Fruit fly (Drosophila melanogaster) whole organism, embryonic: ENCODE data around the gene CG13631.
A peak's percentile ranks its signal among the peaks of the same experiment; 100 is the strongest.

ENCODE experiments used
- Atf-2 ChIP-seq: fragments of 200-800 bp; sonication (Bioruptor generic); optimal IDR thresholded peaks from 2 replicates; lab custom pipeline; 2016; ENCODE audit warnings: missing biosample characterization, missing genetic modification characterization
- Bteb2 ChIP-seq: fragments of 200-800 bp; sonication (Bioruptor generic); optimal IDR thresholded peaks from 2 replicates; lab custom pipeline; 2016; ENCODE audit warnings: missing biosample characterization, missing genetic modification characterization
- CG10543 ChIP-seq: fragments of 200-800 bp; sonication (Bioruptor generic); optimal IDR thresholded peaks from 3 replicates; lab custom pipeline; 2017; ENCODE audit warnings: missing biosample characterization, mild to moderate bottlenecking, missing genetic modification characterization, moderate library complexity
- CG12744 ChIP-seq: fragments of 200-800 bp; sonication (Bioruptor generic); optimal IDR thresholded peaks from 2 replicates; lab custom pipeline; 2016; ENCODE audit warnings: missing biosample characterization, missing genetic modification characterization
- CG13894 ChIP-seq: fragments of 200-800 bp; sonication (Bioruptor generic); optimal IDR thresholded peaks from 3 replicates; lab custom pipeline; 2018; ENCODE audit warnings: missing biosample characterization, mild to moderate bottlenecking, missing genetic modification characterization, moderate library complexity
- CG14014 ChIP-seq: fragments of 200-800 bp; sonication (Bioruptor generic); IDR thresholded peaks from 2 replicates; pipeline ENCODE4 v1.3.6; 2022; ENCODE audit warnings: missing biosample characterization, missing genetic modification characterization
- CG1529 ChIP-seq: fragments of 200-800 bp; sonication (Bioruptor generic); optimal IDR thresholded peaks from 3 replicates; lab custom pipeline; 2018; ENCODE audit warnings: missing biosample characterization, missing genetic modification characterization
- CG15479 ChIP-seq: fragments of 200-800 bp; sonication (Bioruptor generic); optimal IDR thresholded peaks from 3 replicates; lab custom pipeline; 2019; ENCODE audit warnings: missing biosample characterization, mild to moderate bottlenecking, missing genetic modification characterization, moderate library complexity
- CG15601 ChIP-seq: fragments of 200-800 bp; sonication (Bioruptor generic); optimal IDR thresholded peaks from 3 replicates; lab custom pipeline; 2019; ENCODE audit warnings: missing biosample characterization, mild to moderate bottlenecking, missing genetic modification characterization, moderate library complexity
- CG15696 ChIP-seq: fragments of 200-800 bp; sonication (Bioruptor generic); optimal IDR thresholded peaks from 2 replicates; lab custom pipeline; 2019; ENCODE audit warnings: missing biosample characterization, mild to moderate bottlenecking, missing genetic modification characterization, moderate library complexity
- CG1647 ChIP-seq: fragments of 200-800 bp; sonication (Bioruptor generic); optimal IDR thresholded peaks from 3 replicates; lab custom pipeline; 2016; ENCODE audit warnings: missing biosample characterization, missing genetic modification characterization
- CG16779 ChIP-seq: fragments of 200-800 bp; sonication (Bioruptor generic); IDR thresholded peaks from 2 replicates; pipeline ENCODE4 v1.3.6; 2022; ENCODE audit warnings: missing biosample characterization, missing genetic modification characterization
- CG16813 ChIP-seq: fragments of 200-800 bp; sonication (Bioruptor generic); IDR thresholded peaks from 3 replicates; pipeline ENCODE4 v1.3.6; 2022; ENCODE audit warnings: missing biosample characterization, missing genetic modification characterization; ENCODE audit not compliant: partially characterized antibody
- CG17186 ChIP-seq: fragments of 200-800 bp; sonication (Bioruptor generic); optimal IDR thresholded peaks from 3 replicates; lab custom pipeline; 2017; ENCODE audit warnings: missing biosample characterization, missing genetic modification reagents, missing genetic modification characterization
- CG17385 ChIP-seq: fragments of 200-800 bp; sonication (Bioruptor generic); optimal IDR thresholded peaks from 3 replicates; lab custom pipeline; 2018; ENCODE audit warnings: missing biosample characterization, mild to moderate bottlenecking, missing genetic modification characterization
- CG2120 ChIP-seq: fragments of 200-800 bp; sonication (Bioruptor generic); optimal IDR thresholded peaks from 3 replicates; lab custom pipeline; 2016; ENCODE audit warnings: missing biosample characterization, missing genetic modification characterization
- CG2678 ChIP-seq: fragments of 200-800 bp; sonication (Bioruptor generic); optimal IDR thresholded peaks from 3 replicates; lab custom pipeline; 2019; ENCODE audit warnings: missing biosample characterization, mild to moderate bottlenecking, missing genetic modification characterization, moderate library complexity
- CG3726 ChIP-seq: fragments of 200-800 bp; sonication (Bioruptor generic); IDR thresholded peaks from 3 replicates; pipeline ENCODE4, ENCODE4 v1.3.6; 2022; ENCODE audit warnings: missing biosample characterization, missing genetic modification characterization
- CG3838 ChIP-seq: fragments of 200-800 bp; sonication (Bioruptor generic); optimal IDR thresholded peaks from 3 replicates; lab custom pipeline; 2016; ENCODE audit warnings: missing biosample characterization, missing genetic modification characterization
- CG6813 ChIP-seq: fragments of 200-800 bp; sonication (Bioruptor generic); optimal IDR thresholded peaks from 2 replicates; lab custom pipeline; 2017; ENCODE audit warnings: missing biosample characterization, missing genetic modification characterization, mild to moderate bottlenecking, moderate library complexity, missing genetic modification reagents
- CG7372 ChIP-seq: fragments of 200-800 bp; sonication (Bioruptor generic); IDR thresholded peaks from 2 replicates; pipeline ENCODE4 v1.3.6; 2022; ENCODE audit warnings: missing biosample characterization, missing genetic modification characterization
- D19B ChIP-seq: fragments of 200-800 bp; sonication (Bioruptor generic); optimal IDR thresholded peaks from 2 replicates; lab custom pipeline; 2017; ENCODE audit warnings: missing biosample characterization, mild to moderate bottlenecking, missing genetic modification characterization
- Dbx ChIP-seq: fragments of 200-800 bp; sonication (Bioruptor generic); IDR thresholded peaks from 3 replicates; pipeline ENCODE4 v1.3.6; 2022; ENCODE audit warnings: missing biosample characterization, missing genetic modification characterization
- Dip2 ChIP-seq: fragments of 200-800 bp; sonication (Bioruptor generic); IDR thresholded peaks from 2 replicates; pipeline ENCODE4 v1.3.6; 2022; ENCODE audit warnings: missing biosample characterization, missing genetic modification characterization
- Dref ChIP-seq: fragments of 200-800 bp; sonication (Bioruptor generic); IDR thresholded peaks from 2 replicates; pipeline ENCODE4 v1.3.6; 2022; ENCODE audit warnings: missing biosample characterization, missing genetic modification characterization
- Eip74EF ChIP-seq, 2 experiments: fragments of 200-800 bp in 1 of 2; fragments of >200 bp in 1 of 2; sonication (Bioruptor generic) in 1 of 2; optimal IDR thresholded peaks; 2 replicates each; lab custom pipeline; 2017 to 2019; ENCODE audit warnings: missing biosample characterization in 2 of 2, missing genetic modification characterization in 2 of 2, mild to moderate bottlenecking in 1 of 2, moderate library complexity in 1 of 2
- HLH3B ChIP-seq: fragments of 200-800 bp; sonication (Bioruptor generic); IDR thresholded peaks from 2 replicates; pipeline ENCODE4 v1.3.6; 2022; ENCODE audit warnings: missing biosample characterization, missing genetic modification characterization
- Nf-YA ChIP-seq: fragments of 200-800 bp; sonication (Bioruptor generic); IDR thresholded peaks from 2 replicates; pipeline ENCODE4 v1.3.6; 2022; ENCODE audit warnings: missing biosample characterization, missing genetic modification characterization
- Optix ChIP-seq: fragments of 200-800 bp; sonication (Bioruptor generic); IDR thresholded peaks from 3 replicates; pipeline ENCODE4 v1.3.6; 2022; ENCODE audit warnings: missing biosample characterization, missing genetic modification characterization
- Ptx1 ChIP-seq: fragments of 200-800 bp; sonication (Bioruptor generic); IDR thresholded peaks from 2 replicates; pipeline ENCODE4 v1.3.6; 2022; ENCODE audit warnings: missing biosample characterization, missing genetic modification characterization
- Scr ChIP-seq: fragments of 200-800 bp; sonication (Bioruptor generic); IDR thresholded peaks from 2 replicates; pipeline ENCODE4 v1.3.6; 2022; ENCODE audit warnings: missing biosample characterization, missing genetic modification characterization; ENCODE audit not compliant: partially characterized antibody
- bowl ChIP-seq: fragments of 200-800 bp; sonication (Bioruptor generic); IDR thresholded peaks from 2 replicates; pipeline ENCODE4 v1.3.6; 2022; ENCODE audit warnings: missing biosample characterization, missing genetic modification characterization
- cato ChIP-seq: fragments of 200-800 bp; sonication (Bioruptor generic); optimal IDR thresholded peaks from 2 replicates; lab custom pipeline; 2016; ENCODE audit warnings: missing biosample characterization, missing genetic modification characterization, borderline replicate concordance
- fd96Cb ChIP-seq: fragments of 200-800 bp; sonication (Bioruptor generic); optimal IDR thresholded peaks from 2 replicates; lab custom pipeline; 2018; ENCODE audit warnings: missing biosample characterization, mild to moderate bottlenecking, missing genetic modification characterization, moderate library complexity
- gfzf ChIP-seq: fragments of 200-800 bp; sonication (Bioruptor generic); optimal IDR thresholded peaks from 2 replicates; lab custom pipeline; 2016; ENCODE audit warnings: missing biosample characterization, mild to moderate bottlenecking, missing genetic modification characterization, moderate library complexity
- grn ChIP-seq: fragments of 200-800 bp; sonication (Bioruptor generic); optimal IDR thresholded peaks from 3 replicates; lab custom pipeline; 2017; ENCODE audit warnings: missing biosample characterization, missing genetic modification characterization
- gro ChIP-seq: fragments of 200-800 bp; sonication (Bioruptor generic); optimal IDR thresholded peaks from 2 replicates; lab custom pipeline; 2016; ENCODE audit warnings: missing biosample characterization, missing genetic modification characterization
- kah ChIP-seq: fragments of 200-800 bp; sonication (Bioruptor generic); optimal IDR thresholded peaks from 2 replicates; lab custom pipeline; 2018; ENCODE audit warnings: missing biosample characterization, mild to moderate bottlenecking, missing genetic modification characterization
- org-1 ChIP-seq: fragments of 200-800 bp; sonication (Bioruptor generic); optimal IDR thresholded peaks from 2 replicates; lab custom pipeline; 2017; ENCODE audit warnings: missing biosample characterization, missing genetic modification characterization
- pb ChIP-seq: fragments of 200-800 bp; sonication (Bioruptor generic); optimal IDR thresholded peaks from 3 replicates; lab custom pipeline; 2016; ENCODE audit warnings: missing biosample characterization, missing genetic modification characterization
- phol ChIP-seq: fragments of 200-800 bp; sonication (Bioruptor generic); optimal IDR thresholded peaks from 3 replicates; lab custom pipeline; 2018; ENCODE audit warnings: missing biosample characterization, mild to moderate bottlenecking, missing genetic modification characterization, moderate library complexity
- so ChIP-seq: fragments of 200-800 bp; sonication (Bioruptor generic); IDR thresholded peaks from 3 replicates; pipeline ENCODE4 v1.3.6; 2022; ENCODE audit warnings: missing biosample characterization, missing genetic modification characterization
- sob ChIP-seq: fragments of 200-800 bp; sonication (Bioruptor generic); IDR thresholded peaks from 2 replicates; pipeline ENCODE4 v1.3.6; 2022; ENCODE audit warnings: missing biosample characterization, missing genetic modification characterization
- sqz ChIP-seq: fragments of 200-800 bp; sonication (Bioruptor generic); optimal IDR thresholded peaks from 3 replicates; lab custom pipeline; 2018; ENCODE audit warnings: missing biosample characterization, mild to moderate bottlenecking, missing genetic modification characterization
- tgo ChIP-seq: fragments of 200-800 bp; sonication (Bioruptor generic); IDR thresholded peaks from 3 replicates; pipeline ENCODE4 v1.3.6; 2022; ENCODE audit warnings: missing biosample characterization, missing genetic modification characterization
- wdn ChIP-seq: fragments of 200-800 bp; sonication (Bioruptor generic); IDR thresholded peaks from 2 replicates; pipeline ENCODE4 v1.3.6; 2022; ENCODE audit warnings: missing biosample characterization, missing genetic modification characterization
- z ChIP-seq: fragments of 200-800 bp; sonication (Bioruptor generic); IDR thresholded peaks from 3 replicates; pipeline ENCODE4 v1.3.6; 2022; ENCODE audit warnings: missing biosample characterization, missing genetic modification characterization
- zen ChIP-seq: fragments of 200-800 bp; sonication (Bioruptor generic); optimal IDR thresholded peaks from 3 replicates; lab custom pipeline; 2018; ENCODE audit warnings: missing biosample characterization, mild to moderate bottlenecking, missing genetic modification characterization, moderate library complexity

The CG13631 gene

DNA sequence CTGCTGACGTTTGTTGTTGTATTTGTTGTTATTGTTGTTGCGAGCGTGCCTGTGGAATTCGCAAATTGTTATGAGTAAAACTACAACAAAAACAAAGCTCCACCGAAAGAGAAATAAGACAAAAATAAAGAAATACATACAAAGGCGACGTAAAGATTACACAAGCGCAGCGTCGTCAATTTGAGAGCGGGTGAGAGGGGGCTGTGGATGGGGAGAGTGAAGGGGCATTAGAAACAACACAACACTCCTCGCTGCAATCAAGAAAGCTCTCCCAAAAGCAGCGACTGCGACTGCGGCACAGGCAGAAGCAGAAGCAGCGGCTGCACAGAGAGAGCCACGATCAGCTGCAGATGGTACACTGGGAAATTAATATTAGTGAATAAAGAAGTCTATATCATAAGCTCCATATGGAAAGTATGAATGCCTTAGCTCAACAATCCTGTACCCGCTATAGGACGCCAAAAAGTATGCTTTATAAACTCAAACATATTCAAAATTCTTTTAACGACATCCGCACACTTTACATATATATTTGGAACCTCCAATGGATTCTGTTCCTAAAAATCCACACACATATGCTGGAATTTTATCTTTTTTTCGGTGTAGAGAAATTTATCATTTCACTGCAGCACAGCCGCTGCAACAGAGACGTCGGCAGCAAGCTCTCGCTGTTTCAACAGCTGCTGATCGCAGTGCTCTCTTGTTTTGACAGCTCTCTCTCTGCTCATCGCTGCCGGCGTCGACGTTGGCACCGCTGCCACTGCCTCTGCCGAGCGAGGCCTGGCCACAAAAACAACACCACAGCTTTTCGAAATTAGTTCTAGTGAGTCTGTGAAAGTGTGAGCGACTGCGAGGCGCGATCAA, at the start of gene CG13631:
Gene CG13631 (plus strand): TSS at position 814 of the 864 bp plus-strand sequence.
- TF ChIP-seq phol (tag; lab: Kevin White, UChicago) (peak; percentile 98), kah (peak; percentile 86), sqz (GFP tag; lab: Kevin White, UChicago) (peak; percentile 92), CG17385 (GFP tag; lab: Kevin White, UChicago) (peak; percentile 89), CG7372 (GFP tag; lab: Robert Waterston, UW) (peak; percentile 83), CG1529 (GFP tag; lab: Kevin White, UChicago) (peak; percentile 98), Atf-2 (peak; percentile 96), Bteb2 (GFP tag; lab: Kevin White, UChicago) (peak; percentile 85), cato (peak; percentile 96), Optix (GFP tag; lab: Robert Waterston, UW) (peak; percentile 95), CG15601 (tag; lab: Kevin White, UChicago) (peak; percentile 97), HLH3B (peak; percentile 95), Nf-YA (GFP tag; lab: Robert Waterston, UW) (peak; percentile 88), CG17186 (GFP tag; lab: Kevin White, UChicago) (peak; percentile 90), pb (peak; percentile 92), CG16813 (no peak), Dref (no peak), Eip74EF (GFP tag; optimal IDR thresholded peaks at IDR 0.05; lab: Kevin White, UChicago) (peak in 1 of 2 experiments; percentile 96), CG15479 (no peak), so (GFP tag; lab: Robert Waterston, UW) (peak; percentile 92), CG6813 (peak; percentile 83), bowl (GFP tag; lab: Robert Waterston, UW) (peak; percentile 23; the same call in 1 of the 2 replicates), Ptx1 (GFP tag; lab: Robert Waterston, UW) (peak; percentile 94), z (no peak; the same call in 2 of the 3 replicates), Dip2 (GFP tag; lab: Robert Waterston, UW) (0 out of 2 replicates have a peak, but pooled peaks have one; percentile 17), wdn (GFP tag; lab: Robert Waterston, UW) (0 out of 2 replicates have a peak, but pooled peaks have one; percentile 51), CG10543 (peak; percentile 55), CG13894 (no peak), CG14014 (GFP tag; lab: Robert Waterston, UW) (peak; percentile 72), CG2678 (tag; lab: Kevin White, UChicago) (peak; percentile 96), CG3838 (GFP tag; lab: Kevin White, UChicago) (peak; percentile 52), CG1647 (GFP tag; lab: Kevin White, UChicago) (peak; percentile 89), fd96Cb (tag; lab: Kevin White, UChicago) (peak; percentile 98), CG12744 (peak; percentile 47), zen (peak; percentile 85), gfzf (GFP tag; lab: Kevin White, UChicago) (peak; percentile 3), D19B (GFP tag; lab: Kevin White, UChicago) (peak; percentile 33), tgo (GFP tag; lab: Robert Waterston, UW) (peak; percentile 88), gro (GFP tag; lab: Kevin White, UChicago) (no peak), Dbx (GFP tag; lab: Robert Waterston, UW) (no peak), org-1 (GFP tag; lab: Kevin White, UChicago) (peak; percentile 92), grn (GFP tag; lab: Kevin White, UChicago) (peak; percentile 61), CG3726 (GFP tag; lab: Robert Waterston, UW) (peak; percentile 83; the same call in 2 of the 3 replicates), CG15696 (tag; lab: Kevin White, UChicago) (peak; percentile 66), CG2120 (peak; percentile 21), Scr (GFP tag; lab: Robert Waterston, UW) (no peak), CG16779 (GFP tag; lab: Robert Waterston, UW) (no peak), sob (GFP tag; lab: Robert Waterston, UW) (peak; percentile 77)
